Fruit fly (Drosophila melanogaster) whole organism, embryonic: ENCODE results near the gene Or7a.
A peak's percentile ranks its signal among the peaks of the same experiment; 100 is the strongest.

Source experiments
- Abd-B ChIP-seq: fragments of 200-800 bp; sonication (Bioruptor generic); optimal IDR thresholded peaks from 2 replicates; lab custom pipeline; 2018; ENCODE audit warnings: missing biosample characterization, mild to moderate bottlenecking, missing genetic modification characterization, moderate library complexity
- Ada2b ChIP-seq: fragments of 200-800 bp; sonication (Bioruptor generic); IDR thresholded peaks from 2 replicates; pipeline ENCODE4 v1.3.6; 2022; ENCODE audit warnings: missing biosample characterization, missing genetic modification characterization
- Adf1 ChIP-seq: fragments of 200-800 bp; sonication (Bioruptor generic); IDR thresholded peaks from 2 replicates; pipeline ENCODE4 v1.3.6; 2022; ENCODE audit warnings: missing biosample characterization, missing genetic modification characterization
- Antp ChIP-seq: fragments of 200-800 bp; sonication (Bioruptor generic); optimal IDR thresholded peaks from 3 replicates; lab custom pipeline; 2016; ENCODE audit warnings: missing biosample characterization, missing genetic modification characterization
- B-H1 ChIP-seq: fragments of 200-800 bp; sonication (Bioruptor generic); IDR thresholded peaks from 3 replicates; pipeline ENCODE4 v1.3.6; 2022; ENCODE audit warnings: missing biosample characterization, missing genetic modification characterization
- B-H2 ChIP-seq: fragments of 200-800 bp; sonication (Bioruptor generic); optimal IDR thresholded peaks from 2 replicates; lab custom pipeline; 2018; ENCODE audit warnings: missing biosample characterization, mild to moderate bottlenecking, missing genetic modification characterization
- BtbVII ChIP-seq: fragments of 200-800 bp; sonication (Bioruptor generic); optimal IDR thresholded peaks from 3 replicates; lab custom pipeline; 2017; ENCODE audit warnings: missing biosample characterization, mild to moderate bottlenecking, missing genetic modification characterization
- CG12744 ChIP-seq: fragments of 200-800 bp; sonication (Bioruptor generic); optimal IDR thresholded peaks from 2 replicates; lab custom pipeline; 2016; ENCODE audit warnings: missing biosample characterization, missing genetic modification characterization
- CG13123 ChIP-seq: fragments of 200-800 bp; sonication (Bioruptor generic); optimal IDR thresholded peaks from 2 replicates; lab custom pipeline; 2016; ENCODE audit warnings: missing biosample characterization, missing genetic modification characterization
- CG14860 ChIP-seq: fragments of 200-800 bp; sonication (Bioruptor generic); IDR thresholded peaks from 3 replicates; pipeline ENCODE4 v1.3.6; 2022; ENCODE audit warnings: missing biosample characterization, missing genetic modification characterization; ENCODE audit not compliant: partially characterized antibody
- CG1647 ChIP-seq: fragments of 200-800 bp; sonication (Bioruptor generic); optimal IDR thresholded peaks from 3 replicates; lab custom pipeline; 2016; ENCODE audit warnings: missing biosample characterization, missing genetic modification characterization
- CG17385 ChIP-seq: fragments of 200-800 bp; sonication (Bioruptor generic); optimal IDR thresholded peaks from 3 replicates; lab custom pipeline; 2018; ENCODE audit warnings: missing biosample characterization, mild to moderate bottlenecking, missing genetic modification characterization
- CG17829 ChIP-seq: fragments of 200-800 bp; optimal IDR thresholded peaks from 2 replicates; lab custom pipeline; 2019; ENCODE audit warnings: missing biosample characterization, mild to moderate bottlenecking, missing genetic modification characterization, moderate library complexity
- CG18599 ChIP-seq: fragments of 200-800 bp; sonication (Bioruptor generic); optimal IDR thresholded peaks from 3 replicates; lab custom pipeline; 2017; ENCODE audit warnings: missing biosample characterization, missing genetic modification characterization, mild to moderate bottlenecking, moderate library complexity, missing genetic modification reagents
- CG2129 ChIP-seq: fragments of 200-800 bp; sonication (Bioruptor generic); IDR thresholded peaks from 2 replicates; pipeline ENCODE4 v1.3.6; 2022; ENCODE audit warnings: missing biosample characterization, missing genetic modification characterization; ENCODE audit not compliant: partially characterized antibody
- CG2712 ChIP-seq: fragments of 200-800 bp; optimal IDR thresholded peaks from 3 replicates; lab custom pipeline; 2019; ENCODE audit warnings: missing biosample characterization, mild to moderate bottlenecking, missing genetic modification characterization, moderate library complexity
- CG31388 ChIP-seq: fragments of 200-800 bp; sonication (Bioruptor generic); optimal IDR thresholded peaks from 2 replicates; lab custom pipeline; 2016; ENCODE audit warnings: missing biosample characterization, missing genetic modification characterization
- CG3163 ChIP-seq: fragments of 200-800 bp; sonication (Bioruptor generic); optimal IDR thresholded peaks from 3 replicates; lab custom pipeline; 2016; ENCODE audit warnings: missing biosample characterization, missing genetic modification characterization
- CG32767 ChIP-seq: fragments of 200-800 bp; sonication (Bioruptor generic); IDR thresholded peaks from 2 replicates; pipeline ENCODE4 v1.3.6; 2022; ENCODE audit warnings: missing biosample characterization, missing genetic modification characterization
- CG6765 ChIP-seq: fragments of 200-800 bp; sonication (Bioruptor generic); optimal IDR thresholded peaks from 3 replicates; lab custom pipeline; 2017; ENCODE audit warnings: missing biosample characterization, mild to moderate bottlenecking, missing genetic modification characterization
- CG8944 ChIP-seq: fragments of 200-800 bp; sonication (Bioruptor generic); optimal IDR thresholded peaks from 3 replicates; lab custom pipeline; 2016; ENCODE audit warnings: missing biosample characterization, missing genetic modification characterization
- CG9437 ChIP-seq: fragments of 200-800 bp; sonication (Bioruptor generic); optimal IDR thresholded peaks from 2 replicates; lab custom pipeline; 2018; ENCODE audit warnings: missing biosample characterization, mild to moderate bottlenecking, missing genetic modification characterization
- Dek ChIP-seq: fragments of 200-800 bp; sonication (Bioruptor generic); optimal IDR thresholded peaks from 3 replicates; lab custom pipeline; 2019; ENCODE audit warnings: missing biosample characterization, mild to moderate bottlenecking, missing genetic modification characterization, moderate library complexity
- Dfd ChIP-seq, 2 experiments: fragments of >200 bp; optimal IDR thresholded peaks; 2 replicates each; lab custom pipeline; 2017; ENCODE audit warnings: missing biosample characterization in 2 of 2, missing genetic modification characterization in 2 of 2
- Ets65A ChIP-seq: fragments of 200-800 bp; sonication (Bioruptor generic); peaks from one replicate; lab custom pipeline; 2016; ENCODE audit warnings: missing biosample characterization, missing genetic modification characterization
- Fer1 ChIP-seq: fragments of 200-800 bp; sonication (Bioruptor generic); optimal IDR thresholded peaks from 2 replicates; lab custom pipeline; 2017; ENCODE audit warnings: missing biosample characterization, mild to moderate bottlenecking, missing genetic modification characterization
- Gsc ChIP-seq: fragments of 200-800 bp; sonication (Bioruptor generic); IDR thresholded peaks from 2 replicates; pipeline ENCODE4 v1.3.6; 2022; ENCODE audit warnings: missing biosample characterization, missing genetic modification characterization
- Jarid2 ChIP-seq: fragments of 200-800 bp; sonication (Bioruptor generic); optimal IDR thresholded peaks from 3 replicates; lab custom pipeline; 2017; ENCODE audit warnings: mild to moderate bottlenecking, missing biosample characterization, missing genetic modification reagents, missing genetic modification characterization
- Mad ChIP-seq: fragments of 200-800 bp; sonication (Bioruptor generic); optimal IDR thresholded peaks from 2 replicates; lab custom pipeline; 2016; ENCODE audit warnings: missing biosample characterization, missing genetic modification characterization
- Myb ChIP-seq: fragments of 200-800 bp; sonication (Bioruptor generic); optimal IDR thresholded peaks from 2 replicates; lab custom pipeline; 2016; ENCODE audit warnings: missing biosample characterization, missing genetic modification characterization
- Vsx1 ChIP-seq: fragments of 200-800 bp; sonication (Bioruptor generic); optimal IDR thresholded peaks from 2 replicates; lab custom pipeline; 2017; ENCODE audit warnings: missing biosample characterization, mild to moderate bottlenecking, missing genetic modification characterization, missing genetic modification reagents
- bigmax ChIP-seq: fragments of 200-800 bp; sonication (Bioruptor generic); optimal IDR thresholded peaks from 2 replicates; lab custom pipeline; 2018; ENCODE audit warnings: missing biosample characterization, mild to moderate bottlenecking, missing genetic modification characterization
- chm ChIP-seq: fragments of 200-800 bp; sonication (Bioruptor generic); IDR thresholded peaks from 2 replicates; pipeline ENCODE4 v1.3.6; 2022; ENCODE audit warnings: missing biosample characterization, missing genetic modification characterization
- ci ChIP-seq: fragments of 200-800 bp; sonication (Bioruptor generic); IDR thresholded peaks from 3 replicates; pipeline ENCODE4 v1.3.6; 2022; ENCODE audit warnings: missing biosample characterization, missing genetic modification characterization
- eyg ChIP-seq: fragments of 200-800 bp; sonication (Bioruptor generic); optimal IDR thresholded peaks from 3 replicates; lab custom pipeline; 2016; ENCODE audit warnings: missing biosample characterization, missing genetic modification characterization
- grn ChIP-seq: fragments of 200-800 bp; sonication (Bioruptor generic); optimal IDR thresholded peaks from 3 replicates; lab custom pipeline; 2017; ENCODE audit warnings: missing biosample characterization, missing genetic modification characterization
- kni ChIP-seq: fragments of 200-800 bp; sonication (Bioruptor generic); optimal IDR thresholded peaks from 3 replicates; lab custom pipeline; 2017; ENCODE audit warnings: mild to moderate bottlenecking, missing biosample characterization, missing genetic modification reagents, missing genetic modification characterization
- lola ChIP-seq, 3 experiments: fragments of >200 bp in 2 of 3; fragments of 200-800 bp in 1 of 3; sonication (Bioruptor generic) in 1 of 3; optimal IDR thresholded peaks; 2 replicates each; lab custom pipeline; 2017 to 2019; ENCODE audit warnings: missing biosample characterization in 3 of 3, missing genetic modification characterization in 3 of 3, mild to moderate bottlenecking in 1 of 3, moderate library complexity in 1 of 3
- nmo ChIP-seq: fragments of 200-800 bp; sonication (Bioruptor generic); optimal IDR thresholded peaks from 2 replicates; lab custom pipeline; 2018; ENCODE audit warnings: missing biosample characterization, mild to moderate bottlenecking, missing genetic modification characterization, moderate library complexity
- pb ChIP-seq: fragments of 200-800 bp; sonication (Bioruptor generic); optimal IDR thresholded peaks from 3 replicates; lab custom pipeline; 2016; ENCODE audit warnings: missing biosample characterization, missing genetic modification characterization
- prd ChIP-seq, 3 experiments: fragments of >200 bp in 2 of 3; fragments of 200-800 bp in 1 of 3; sonication (Bioruptor generic) in 1 of 3; optimal IDR thresholded peaks in 2 of 3; IDR thresholded peaks in 1 of 3; 2 replicates in 2 of 3; 3 replicates in 1 of 3; pipeline versions ENCODE4 v1.3.6 to Lab custom; 2017 to 2022; ENCODE audit warnings: missing biosample characterization in 1 of 3, missing genetic modification characterization in 1 of 3
- sd ChIP-seq: fragments of 200-800 bp; sonication (Bioruptor generic); optimal IDR thresholded peaks from 3 replicates; lab custom pipeline; 2018; ENCODE audit warnings: missing biosample characterization, mild to moderate bottlenecking, missing genetic modification characterization, moderate library complexity
- sens-2 ChIP-seq: fragments of 200-800 bp; sonication (Bioruptor generic); IDR thresholded peaks from 2 replicates; pipeline ENCODE4 v1.3.6; 2022; ENCODE audit warnings: missing biosample characterization, missing genetic modification characterization
- shn ChIP-seq: fragments of 200-800 bp; sonication (Bioruptor generic); optimal IDR thresholded peaks from 3 replicates; lab custom pipeline; 2016; ENCODE audit warnings: missing biosample characterization, missing genetic modification characterization
- sqz ChIP-seq: fragments of 200-800 bp; sonication (Bioruptor generic); optimal IDR thresholded peaks from 3 replicates; lab custom pipeline; 2018; ENCODE audit warnings: missing biosample characterization, mild to moderate bottlenecking, missing genetic modification characterization
- tgo ChIP-seq: fragments of 200-800 bp; sonication (Bioruptor generic); IDR thresholded peaks from 3 replicates; pipeline ENCODE4 v1.3.6; 2022; ENCODE audit warnings: missing biosample characterization, missing genetic modification characterization
- zen ChIP-seq: fragments of 200-800 bp; sonication (Bioruptor generic); optimal IDR thresholded peaks from 3 replicates; lab custom pipeline; 2018; ENCODE audit warnings: missing biosample characterization, mild to moderate bottlenecking, missing genetic modification characterization, moderate library complexity
- zen2 ChIP-seq: fragments of 200-800 bp; sonication (Bioruptor generic); IDR thresholded peaks from 3 replicates; pipeline ENCODE4 v1.3.6; 2022; ENCODE audit warnings: missing biosample characterization, missing genetic modification characterization; ENCODE audit not compliant: partially characterized antibody
- zf30C ChIP-seq: fragments of 200-800 bp; sonication (Bioruptor generic); optimal IDR thresholded peaks from 3 replicates; lab custom pipeline; 2018; ENCODE audit warnings: missing biosample characterization, mild to moderate bottlenecking, missing genetic modification characterization

The Or7a gene

dm6 chrX:8178165-8178955, 12.9 kb upstream of the Or7a start, which contains the start of gene sdt (continued):
- TF ChIP-seq Dek (tag; lab: Kevin White, UChicago) (no peak), CG17829 (tag; lab: Kevin White, UChicago) (no peak), CG2129 (GFP tag; lab: Robert Waterston, UW) (no peak), CG12744 (GFP tag; lab: Kevin White, UChicago) (no peak), bigmax (GFP tag; lab: Kevin White, UChicago) (no peak), prd (optimal IDR thresholded peaks at IDR 0.05; lab: Kevin White, UChicago) (no peak), prd (GFP tag; IDR thresholded peaks at IDR 0.05; lab: Robert Waterston, UW) (no peak), ci (GFP tag; lab: Robert Waterston, UW) (no peak), CG9437 (peak; percentile 43), BtbVII (no peak), lola (GFP tag; optimal IDR thresholded peaks at IDR 0.05; lab: Kevin White, UChicago) (no peak), Antp (no peak), Ets65A (no peak), CG18599 (GFP tag; lab: Kevin White, UChicago) (peak; percentile 21), Mad (GFP tag; lab: Kevin White, UChicago) (no peak), CG17385 (GFP tag; lab: Kevin White, UChicago) (peak; percentile 15), Gsc (GFP tag; lab: Robert Waterston, UW) (no peak), Dfd (GFP tag; optimal IDR thresholded peaks at IDR 0.05; lab: Kevin White, UChicago) (no peak), CG14860 (GFP tag; lab: Robert Waterston, UW) (no peak), B-H1 (no peak), Ada2b (GFP tag; lab: Robert Waterston, UW) (no peak), Myb (GFP tag; lab: Kevin White, UChicago) (no peak), CG6765 (no peak), zen (no peak), zen2 (no peak), Adf1 (GFP tag; lab: Robert Waterston, UW) (peak; percentile 90), Vsx1 (GFP tag; lab: Kevin White, UChicago) (no peak), kni (GFP tag; lab: Kevin White, UChicago) (no peak), CG32767 (GFP tag; lab: Robert Waterston, UW) (no peak), Jarid2 (GFP tag; lab: Kevin White, UChicago) (no peak), CG2712 (tag; lab: Kevin White, UChicago) (no peak), CG3163 (GFP tag; lab: Kevin White, UChicago) (no peak), CG1647 (GFP tag; lab: Kevin White, UChicago) (no peak), sqz (GFP tag; lab: Kevin White, UChicago) (no peak), Abd-B (peak; percentile 36), sd (tag; lab: Kevin White, UChicago) (no peak), Fer1 (GFP tag; lab: Kevin White, UChicago) (no peak), chm (GFP tag; lab: Robert Waterston, UW) (peak; percentile 46; the same call in 1 of the 2 replicates), sens-2 (no peak), B-H2 (GFP tag; lab: Kevin White, UChicago) (no peak), eyg (GFP tag; lab: Kevin White, UChicago) (no peak), CG13123 (GFP tag; lab: Kevin White, UChicago) (no peak), pb (GFP tag; lab: Kevin White, UChicago) (no peak), shn (no peak), zf30C (GFP tag; lab: Kevin White, UChicago) (no peak), CG31388 (GFP tag; lab: Kevin White, UChicago) (no peak), grn (GFP tag; lab: Kevin White, UChicago) (no peak), CG8944 (GFP tag; lab: Kevin White, UChicago) (no peak), nmo (GFP tag; lab: Kevin White, UChicago) (peak; percentile 75), tgo (GFP tag; lab: Robert Waterston, UW) (no peak)
